Worm (Caenorhabditis elegans): ENCODE measurements around the gene cln-3.3.

- TF ChIP-seq tbx-2 (tag; optimal IDR thresholded peaks at IDR 0.05), result no peak
- no peak for TF ChIP-seq snpc-4 (tag; optimal IDR thresholded peaks at IDR 0.05)
- no peak for TF ChIP-seq lin-15B (tag; optimal IDR thresholded peaks at IDR 0.05)
- TF ChIP-seq nhr-11 (tag; optimal IDR thresholded peaks at IDR 0.05), result no peak
- no peak for TF ChIP-seq mdl-1 (tag; optimal IDR thresholded peaks at IDR 0.05)
- TF ChIP-seq elt-1 (tag; optimal IDR thresholded peaks at IDR 0.05), result peak; percentile 61
- TF ChIP-seq ama-1 (optimal IDR thresholded peaks at IDR 0.05), result no peak
- no peak for TF ChIP-seq skn-1 (tag; optimal IDR thresholded peaks at IDR 0.05)
- TF ChIP-seq nhr-28 (tag; optimal IDR thresholded peaks at IDR 0.05), result no peak
- no peak for TF ChIP-seq nfya-1 (tag; optimal IDR thresholded peaks at IDR 0.05; ENCODE audit: insufficient read depth)
- TF ChIP-seq elt-3 (tag; optimal IDR thresholded peaks at IDR 0.05), result no peak
- no peak for TF ChIP-seq zag-1 (tag; optimal IDR thresholded peaks at IDR 0.05)
Measured at ce11 chrV:8660475-8660874, 22.4 kb upstream of the cln-3.3 start.

All from whole organism, L3 larva.